Worm (Caenorhabditis elegans): ENCODE data around the gene rabr-4.

ce11 chrV:16220020-16220419 is 25.3 kb downstream of the rabr-4 start:
- TF ChIP-seq ceh-16 (tag; optimal IDR thresholded peaks at IDR 0.05) = no peak
- no peak for TF ChIP-seq nhr-21 (tag; optimal IDR thresholded peaks at IDR 0.05)
- no peak for TF ChIP-seq aly-2 (tag; optimal IDR thresholded peaks at IDR 0.05)
- TF ChIP-seq nhr-25 (tag; optimal IDR thresholded peaks at IDR 0.05) = no peak
- no peak for TF ChIP-seq elt-3 (tag; optimal IDR thresholded peaks at IDR 0.05)
- TF ChIP-seq dmd-4 (tag; optimal IDR thresholded peaks at IDR 0.05) = no peak
- TF ChIP-seq unc-55 (GFP tag; optimal IDR thresholded peaks at IDR 0.05) = no peak

All from whole organism, L2 larva.